Worm (Caenorhabditis elegans) whole organism, dauer: ENCODE measurements around the gene C32D5.8.

ENCODE experiments used
- unc-62 ChIP-seq: sonication (generic microtip); optimal IDR thresholded peaks from 2 replicates; lab custom pipeline; 2017; ENCODE audit warnings: missing biosample characterization, missing genetic modification reagents, missing genetic modification characterization

C32D5.8 gene

ce11 chrII:6365237-6365815, 19.6 kb upstream of the C32D5.8 start, which contains the start of the genes ani-2 and clec-88:
ani-2 (minus strand) TSS chrII:6365367.
clec-88 (plus strand) TSS chrII:6365722.
- TF ChIP-seq unc-62, result no peak

DNA sequence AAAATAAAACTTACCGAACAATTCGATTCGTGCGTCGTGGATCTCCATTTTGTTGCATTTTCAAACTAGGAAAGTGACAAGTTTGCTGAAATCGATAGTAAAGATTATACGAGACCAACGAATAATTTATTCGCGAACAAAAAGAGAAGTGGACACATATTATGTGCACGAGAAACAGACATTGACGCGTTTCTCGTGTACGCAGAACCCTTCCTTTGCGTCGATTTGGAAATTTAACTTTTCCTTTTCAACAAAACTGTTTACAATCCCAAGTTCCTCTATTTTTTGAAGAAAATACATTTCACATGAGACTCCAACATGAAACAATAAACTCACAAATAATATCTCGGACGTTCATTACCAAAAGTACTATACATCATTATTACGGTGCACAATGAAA, 15.1 kb upstream of the C32D5.8 start, which contains the start of gene K10B2.4:
Gene K10B2.4, minus strand, starts transcription at position 138 of the 400 bp plus-strand sequence.
- no peak for TF ChIP-seq unc-62

ce11 chrII:6358905-6359304, 13.1 kb upstream of the C32D5.8 start, which contains the start of gene C32D5.12:
C32D5.12 (minus strand) TSS chrII:6359005.
- no peak for TF ChIP-seq unc-62

- no peak for TF ChIP-seq unc-62
Observed at ce11 chrII:6358232-6358631, 12.5 kb upstream of the C32D5.8 start.

DNA sequence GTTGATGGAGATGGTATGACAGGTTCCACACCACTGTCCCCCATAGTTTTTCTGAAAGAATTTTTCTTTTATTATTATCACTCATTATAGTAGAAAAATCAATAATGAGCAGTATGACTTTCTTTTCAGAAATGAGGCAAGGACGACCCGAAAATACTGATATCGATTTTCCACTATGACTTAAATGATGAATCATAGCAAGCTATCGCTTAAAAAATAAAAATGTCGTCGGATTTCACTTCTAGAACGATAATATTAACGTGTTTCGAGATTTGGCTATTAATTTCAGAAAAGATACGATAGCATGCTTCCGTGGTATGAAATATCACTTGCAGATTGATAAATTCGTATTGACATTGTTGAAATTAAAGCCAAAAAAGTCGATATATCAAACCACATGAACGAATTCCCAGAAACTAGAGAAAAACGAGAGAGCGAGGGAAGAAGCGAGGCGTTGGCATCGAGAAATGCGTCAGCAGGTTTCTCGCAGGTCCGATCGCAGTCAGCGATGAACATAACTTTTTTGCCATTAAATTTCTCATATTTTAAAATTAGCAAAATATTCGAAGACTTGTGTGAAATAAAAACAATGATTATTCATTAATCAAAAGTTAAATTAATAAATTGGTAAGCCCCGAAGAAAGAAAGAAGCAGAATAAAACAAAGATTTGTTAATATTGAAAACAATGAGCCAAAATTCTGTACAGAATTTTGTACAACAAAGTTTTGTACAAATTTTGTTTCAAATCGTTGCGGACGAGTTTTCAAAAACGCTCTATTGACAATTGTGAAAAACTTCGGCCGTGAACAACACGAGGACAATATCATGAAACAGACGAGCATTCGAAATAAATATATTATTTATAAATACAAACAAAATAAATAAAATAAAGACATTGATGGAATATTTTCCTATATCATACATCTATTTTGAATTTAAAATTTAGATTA, 9.9 kb upstream of the C32D5.8 start, which contains the start of gene C32D5.11:
Gene C32D5.11, minus strand, starts transcription at position 51 of the 951 bp plus-strand sequence.
- TF ChIP-seq unc-62, result no peak

DNA sequence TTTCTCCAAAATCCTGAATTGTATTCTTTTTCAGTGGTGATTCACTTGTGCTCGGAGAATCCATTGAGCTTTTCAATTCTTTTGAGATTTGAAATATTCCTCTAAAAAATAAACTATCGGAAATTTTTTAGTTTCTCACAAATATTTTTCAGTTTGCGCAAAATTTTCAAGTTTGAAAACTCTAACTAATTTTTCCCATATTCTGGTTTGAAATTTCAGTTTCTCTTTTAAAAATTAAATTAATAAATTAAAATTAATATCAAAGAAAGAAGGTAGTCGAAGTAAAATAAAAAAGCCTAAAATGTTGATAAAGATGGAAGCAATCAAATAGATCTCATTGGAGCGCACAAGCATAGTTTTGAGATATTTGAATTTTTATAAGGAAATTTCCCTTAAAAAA, 6.1 kb upstream of the C32D5.8 start, which contains the start of gene C32D5.10:
Gene C32D5.10, minus strand, starts transcription at position 101 of the 400 bp plus-strand sequence.
- TF ChIP-seq unc-62, result no peak

ce11 chrII:6349968-6350367, 4.2 kb upstream of the C32D5.8 start:
- TF ChIP-seq unc-62, result no peak

ce11 chrII:6348360-6348759, 2.6 kb upstream of the C32D5.8 start:
- TF ChIP-seq unc-62, result peak; percentile 39

DNA sequence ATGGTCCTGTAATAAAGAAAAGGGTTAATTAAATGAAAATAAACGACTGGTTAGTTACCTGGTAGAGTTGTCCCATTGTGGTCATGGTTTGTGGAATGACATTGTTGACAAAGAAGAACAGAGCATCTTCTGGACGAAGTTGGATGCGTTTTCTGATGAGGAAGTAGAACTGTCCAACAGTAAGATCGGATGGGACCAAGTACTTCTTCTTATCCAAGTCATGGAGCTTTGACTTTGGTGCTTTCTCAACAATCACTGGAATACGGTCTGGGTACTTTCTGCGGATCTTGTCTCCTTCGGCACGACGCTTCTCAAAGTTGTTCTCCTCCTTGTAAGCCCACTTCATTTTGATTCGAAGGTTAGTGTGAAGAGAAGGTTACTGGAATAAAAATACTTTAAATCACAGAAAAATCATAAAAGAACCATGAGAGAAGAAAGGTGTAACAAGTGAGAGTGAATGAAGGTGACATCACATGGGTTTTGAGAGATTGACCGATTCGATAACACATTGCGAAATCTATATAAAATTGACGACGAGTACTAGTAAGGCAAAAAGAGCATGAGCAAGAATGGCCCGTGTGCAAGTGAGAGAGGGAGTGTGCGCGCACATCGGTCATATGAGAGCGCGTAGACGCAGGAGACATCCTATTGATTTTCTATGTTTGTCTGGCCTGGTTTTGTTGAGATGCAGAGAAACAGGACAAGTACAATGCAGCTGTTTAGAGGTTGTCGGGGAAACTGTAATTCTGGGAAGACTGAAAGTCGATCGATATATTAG, 1.8 kb upstream of the C32D5.8 start, which contains the start of gene lgg-1:
Gene lgg-1, minus strand, starts transcription at position 379 of the 778 bp plus-strand sequence.
- TF ChIP-seq unc-62, result no peak

DNA sequence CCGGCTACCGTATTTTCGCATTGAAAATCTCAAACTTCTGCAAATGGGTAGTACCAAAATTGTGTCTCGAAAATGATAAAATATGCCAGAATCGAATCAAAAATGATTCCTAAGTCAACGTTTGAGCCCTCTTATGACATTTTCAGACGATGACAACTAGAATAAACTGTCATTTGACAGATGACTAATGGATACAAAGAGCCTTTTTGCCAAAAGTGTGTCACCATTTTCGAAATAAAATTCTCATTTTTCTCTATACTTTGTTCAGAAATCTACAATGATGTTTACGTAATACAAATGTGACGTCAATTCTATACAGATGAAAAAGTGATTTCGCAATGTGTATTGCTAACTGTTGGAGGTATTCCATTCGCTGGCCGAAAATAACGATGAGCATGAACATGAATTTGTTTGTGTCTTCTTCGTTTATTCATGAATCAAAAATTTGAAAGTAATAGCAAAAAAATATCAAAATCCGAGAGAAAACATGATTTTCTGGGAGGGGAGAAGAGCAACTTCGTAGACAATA, 851 bp upstream of the C32D5.8 start:
- TF ChIP-seq unc-62, result no peak

ce11 chrII:6344513-6344912, 1.3 kb downstream of the C32D5.8 start:
- no peak for TF ChIP-seq unc-62

- TF ChIP-seq unc-62, result no peak
Observed at ce11 chrII:6343893-6344292, 1.9 kb downstream of the C32D5.8 start, which contains the start of gene txt-18. txt-18 (plus strand) TSS chrII:6344072.

- TF ChIP-seq unc-62, result no peak
Observed at ce11 chrII:6342455-6342854, 3.3 kb downstream of the C32D5.8 start.

DNA sequence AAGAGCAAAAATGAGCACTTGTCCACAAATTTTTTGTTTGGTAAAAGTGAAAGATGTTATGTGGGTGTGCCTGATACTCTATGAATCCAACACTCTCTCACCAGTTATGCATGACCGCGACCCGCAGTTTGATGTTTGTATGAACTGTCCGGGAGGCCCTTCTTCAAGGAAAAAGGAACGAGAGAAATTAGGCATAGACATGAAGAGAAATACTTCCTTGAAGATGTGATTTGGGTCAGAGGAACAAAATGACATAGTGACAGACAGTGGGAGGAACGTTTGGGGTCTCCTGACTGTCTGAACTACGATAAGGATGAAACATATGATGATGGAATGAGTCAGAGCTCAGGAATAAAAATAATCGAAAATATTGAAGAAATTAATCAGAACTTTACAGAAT, 4.7 kb downstream of the C32D5.8 start:
- TF ChIP-seq unc-62, result no peak

DNA sequence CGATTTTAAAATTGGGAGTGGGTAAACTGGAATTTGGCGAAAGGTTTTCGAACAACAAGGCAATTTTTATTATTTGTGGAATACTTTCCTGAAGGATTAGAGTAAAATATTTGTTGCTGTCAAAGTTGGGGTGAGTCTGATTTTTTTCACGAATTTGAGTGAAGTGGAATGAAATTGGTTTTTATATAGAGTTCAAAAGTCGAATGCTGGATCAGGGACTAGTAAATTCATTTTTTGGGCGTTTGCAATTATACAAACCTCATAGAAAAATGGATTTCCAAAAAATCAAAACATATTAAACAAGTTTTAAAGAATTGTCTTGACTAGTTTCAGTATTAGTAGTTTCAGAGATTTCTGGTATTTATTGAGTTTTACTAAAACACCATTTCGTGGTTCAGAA, 5.8 kb downstream of the C32D5.8 start, which contains the start of gene C32D5.7:
Gene C32D5.7, minus strand, starts transcription at position 101 of the 400 bp plus-strand sequence.
- TF ChIP-seq unc-62, result no peak

ce11 chrII:6339511-6339910, 6.3 kb downstream of the C32D5.8 start:
- no peak for TF ChIP-seq unc-62
